Worm (Caenorhabditis elegans): ENCODE results near the gene chca-1.

DNA sequence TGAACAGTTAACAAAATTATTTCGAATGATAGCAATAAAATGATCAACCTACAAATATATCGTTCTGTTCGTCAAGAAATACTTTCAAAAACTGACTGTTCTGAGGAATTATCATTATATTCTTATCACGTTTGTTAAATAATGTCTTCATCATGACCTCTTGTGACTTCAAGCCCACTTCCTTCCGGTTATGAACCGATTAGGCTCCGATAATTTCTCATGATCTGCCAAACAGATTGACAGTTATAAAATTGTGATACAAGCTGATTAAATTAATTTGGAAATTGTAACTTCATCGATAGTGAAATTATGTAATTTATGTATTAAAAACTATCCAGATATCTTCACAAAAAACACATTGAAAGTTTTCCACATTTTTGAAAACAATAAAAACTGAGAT, 29.6 kb downstream of the chca-1 start, which contains the start of gene ins-8:
- TF ChIP-seq nhr-12 (tag; optimal IDR thresholded peaks at IDR 0.05): no peak
- no peak for TF ChIP-seq nhr-237 (tag; optimal IDR thresholded peaks at IDR 0.05)
- no peak for TF ChIP-seq fkh-10 (GFP tag; optimal IDR thresholded peaks at IDR 0.05)
- TF ChIP-seq nhr-25 (tag; optimal IDR thresholded peaks at IDR 0.05): no peak
- TF ChIP-seq egl-27 (tag; optimal IDR thresholded peaks at IDR 0.05): no peak
- no peak for TF ChIP-seq ceh-82 (tag; optimal IDR thresholded peaks at IDR 0.05)
- TF ChIP-seq jun-1 (tag; optimal IDR thresholded peaks at IDR 0.05): no peak
